Fruit fly (Drosophila melanogaster) whole organism, wandering third instar larva: ENCODE measurements around the gene REPTOR.
A peak's percentile ranks its signal among the peaks of the same experiment; 100 is the strongest.

Experiments
- Abd-B ChIP-seq: fragments of >200 bp; optimal IDR thresholded peaks from 2 replicates; lab custom pipeline; 2017; ENCODE audit warnings: missing biosample characterization, missing genetic modification characterization
- CG32264 ChIP-seq: fragments of 200-800 bp; sonication (Bioruptor generic); optimal IDR thresholded peaks from 2 replicates; lab custom pipeline; 2016; ENCODE audit warnings: missing biosample characterization, missing genetic modification characterization
- CG9705 ChIP-seq: fragments of 200-800 bp; sonication (Bioruptor generic); optimal IDR thresholded peaks from 2 replicates; lab custom pipeline; 2018; ENCODE audit warnings: missing biosample characterization, mild to moderate bottlenecking, missing genetic modification characterization
- CrebA ChIP-seq: fragments of 200-800 bp; sonication (Bioruptor generic); optimal IDR thresholded peaks from 2 replicates; lab custom pipeline; 2016; ENCODE audit warnings: missing biosample characterization, mild to moderate bottlenecking, missing genetic modification characterization, borderline replicate concordance
- Dfd ChIP-seq: fragments of >200 bp; optimal IDR thresholded peaks from 2 replicates; lab custom pipeline; 2017; ENCODE audit warnings: missing biosample characterization, missing genetic modification characterization
- Dif ChIP-seq: fragments of 200-275, 200-300 bp; sonication (Bioruptor generic); optimal IDR thresholded peaks from 2 replicates; lab custom pipeline; 2018; ENCODE audit warnings: missing biosample characterization, missing genetic modification characterization; ENCODE audit not compliant: partially characterized antibody
- GATAd ChIP-seq: sonication (Bioruptor generic); optimal IDR thresholded peaks from 2 replicates; lab custom pipeline; 2016; ENCODE audit warnings: missing biosample characterization, missing genetic modification characterization
- HLH106 ChIP-seq: fragments of 200-800 bp; optimal IDR thresholded peaks from 3 replicates; lab custom pipeline; 2019; ENCODE audit warnings: missing biosample characterization, mild to moderate bottlenecking, missing genetic modification characterization, moderate library complexity
- Hnf4 ChIP-seq: fragments of 200-800 bp; sonication (Bioruptor generic); optimal IDR thresholded peaks from 2 replicates; lab custom pipeline; 2016; ENCODE audit warnings: missing biosample characterization, mild to moderate bottlenecking, missing genetic modification characterization
- Hr78 ChIP-seq: fragments of >200 bp; optimal IDR thresholded peaks from 2 replicates; lab custom pipeline; 2017; ENCODE audit warnings: missing biosample characterization, missing genetic modification characterization
- Hr83 ChIP-seq: fragments of 200-300 bp; sonication (Bioruptor generic); optimal IDR thresholded peaks from 2 replicates; lab custom pipeline; 2016; ENCODE audit warnings: missing biosample characterization, mild to moderate bottlenecking, missing genetic modification characterization, moderate library complexity; ENCODE audit not compliant: poor library complexity, severe bottlenecking
- Jra ChIP-seq: sonication (Bioruptor generic); optimal IDR thresholded peaks from 2 replicates; lab custom pipeline; 2016; ENCODE audit warnings: missing biosample characterization, missing genetic modification characterization
- Mio ChIP-seq: sonication (Bioruptor generic); optimal IDR thresholded peaks from 2 replicates; lab custom pipeline; 2016; ENCODE audit warnings: missing biosample characterization, missing genetic modification characterization
- Myc ChIP-seq: fragments of >200 bp; optimal IDR thresholded peaks from 2 replicates; lab custom pipeline; 2017
- N ChIP-seq: fragments of >200 bp; optimal IDR thresholded peaks from 2 replicates; lab custom pipeline; 2018; ENCODE audit warnings: missing biosample characterization, missing external identifiers, missing genetic modification characterization
- OdsH ChIP-seq: fragments of 200-800 bp; sonication (Bioruptor generic); optimal IDR thresholded peaks from 2 replicates; lab custom pipeline; 2016; ENCODE audit warnings: missing biosample characterization, mild to moderate bottlenecking, missing genetic modification characterization
- Rel ChIP-seq, 2 experiments: fragments of 200-800 bp; sonication (Bioruptor generic) in 1 of 2; optimal IDR thresholded peaks; 2 replicates in 1 of 2; 3 replicates in 1 of 2; lab custom pipeline; 2016 to 2019; ENCODE audit warnings: mild to moderate bottlenecking in 2 of 2, missing biosample characterization in 2 of 2, missing genetic modification characterization in 2 of 2, moderate library complexity in 1 of 2
- Sp1 ChIP-seq: fragments of 200-800 bp; sonication (Bioruptor generic); optimal IDR thresholded peaks from 3 replicates; lab custom pipeline; 2019; ENCODE audit warnings: missing biosample characterization, mild to moderate bottlenecking, missing genetic modification characterization, moderate library complexity
- Vsx2 ChIP-seq: fragments of 200-300, 225-300 bp; sonication (Bioruptor generic); optimal IDR thresholded peaks from 2 replicates; lab custom pipeline; 2018; ENCODE audit warnings: missing biosample characterization, missing genetic modification characterization; ENCODE audit not compliant: partially characterized antibody
- br ChIP-seq: fragments of 200-800 bp; sonication (Bioruptor generic); optimal IDR thresholded peaks from 2 replicates; lab custom pipeline; 2016; ENCODE audit warnings: missing biosample characterization, missing genetic modification characterization
- brk ChIP-seq: fragments of 200-800 bp; sonication (Bioruptor generic); optimal IDR thresholded peaks from 2 replicates; lab custom pipeline; 2016; ENCODE audit warnings: missing biosample characterization, mild to moderate bottlenecking, missing genetic modification characterization
- dl ChIP-seq, 2 experiments: fragments of 175-275, 200-275 bp in 1 of 2; fragments of 200-275 bp in 1 of 2; sonication (Bioruptor generic); optimal IDR thresholded peaks; lab custom pipeline; 2018; ENCODE audit warnings: mild to moderate bottlenecking in 2 of 2, missing biosample characterization in 2 of 2, missing genetic modification characterization in 2 of 2, moderate library complexity in 2 of 2; ENCODE audit not compliant: partially characterized antibody in 2 of 2, insufficient read depth in 1 of 2
- dmrt93B ChIP-seq: fragments of 200-800 bp; sonication (Bioruptor generic); optimal IDR thresholded peaks from 2 replicates; lab custom pipeline; 2018; ENCODE audit warnings: missing biosample characterization, mild to moderate bottlenecking, missing genetic modification characterization
- dsf ChIP-seq: sonication (Bioruptor generic); optimal IDR thresholded peaks from 2 replicates; lab custom pipeline; 2016; ENCODE audit warnings: missing biosample characterization, missing genetic modification characterization, borderline replicate concordance
- ey ChIP-seq: fragments of 200-800 bp; sonication (Bioruptor generic); optimal IDR thresholded peaks from 2 replicates; lab custom pipeline; 2016; ENCODE audit warnings: missing biosample characterization, missing genetic modification characterization
- foxo ChIP-seq, 2 experiments: fragments of 200-800 bp; sonication (Bioruptor generic); optimal IDR thresholded peaks; 2 replicates in 1 of 2; 3 replicates in 1 of 2; lab custom pipeline; 2016 to 2017; ENCODE audit warnings: missing biosample characterization in 2 of 2, missing genetic modification characterization in 2 of 2
- fru ChIP-seq: fragments of 200-800 bp; sonication (Bioruptor generic); optimal IDR thresholded peaks from 3 replicates; lab custom pipeline; 2016; ENCODE audit warnings: missing biosample characterization, mild to moderate bottlenecking, missing genetic modification characterization
- h ChIP-seq: fragments of 200-800 bp; sonication (Bioruptor generic); optimal IDR thresholded peaks from 3 replicates; lab custom pipeline; 2016; ENCODE audit warnings: missing biosample characterization, mild to moderate bottlenecking, missing genetic modification characterization
- jim ChIP-seq: fragments of 175-275, 200-325 bp; sonication (Bioruptor generic); optimal IDR thresholded peaks from 2 replicates; lab custom pipeline; 2016; ENCODE audit warnings: missing biosample characterization, mild to moderate bottlenecking, missing genetic modification characterization
- lola ChIP-seq: fragments of >200 bp; optimal IDR thresholded peaks from 2 replicates; lab custom pipeline; 2017; ENCODE audit warnings: missing biosample characterization, missing genetic modification characterization
- pan ChIP-seq: fragments of >200 bp; optimal IDR thresholded peaks from 2 replicates; lab custom pipeline; 2017
- psq ChIP-seq: fragments of 200-800 bp; sonication (Bioruptor generic); optimal IDR thresholded peaks from 3 replicates; lab custom pipeline; 2017; ENCODE audit warnings: missing biosample characterization, mild to moderate bottlenecking, missing genetic modification characterization, moderate library complexity
- rgr ChIP-seq: fragments of 200-800 bp; sonication (Bioruptor generic); optimal IDR thresholded peaks from 3 replicates; lab custom pipeline; 2016; ENCODE audit warnings: missing biosample characterization, mild to moderate bottlenecking, missing genetic modification characterization
- sage ChIP-seq: fragments of 200-800 bp; sonication (Bioruptor generic); optimal IDR thresholded peaks from 2 replicates; lab custom pipeline; 2016; ENCODE audit warnings: missing biosample characterization, mild to moderate bottlenecking, missing genetic modification characterization
- sv ChIP-seq: fragments of 200-800 bp; sonication (Bioruptor generic); optimal IDR thresholded peaks from 3 replicates; lab custom pipeline; 2016; ENCODE audit warnings: missing biosample characterization, missing genetic modification characterization
- tai ChIP-seq: sonication (Bioruptor generic); optimal IDR thresholded peaks from 2 replicates; lab custom pipeline; 2016; ENCODE audit warnings: missing biosample characterization, missing genetic modification characterization
- usp ChIP-seq: fragments of >200 bp; optimal IDR thresholded peaks from 2 replicates; lab custom pipeline; 2017; ENCODE audit warnings: missing biosample characterization, missing genetic modification characterization
- woc ChIP-seq: sonication (Bioruptor generic); optimal IDR thresholded peaks from 2 replicates; lab custom pipeline; 2016; ENCODE audit warnings: missing biosample characterization, mild to moderate bottlenecking, missing genetic modification characterization

The REPTOR gene

DNA sequence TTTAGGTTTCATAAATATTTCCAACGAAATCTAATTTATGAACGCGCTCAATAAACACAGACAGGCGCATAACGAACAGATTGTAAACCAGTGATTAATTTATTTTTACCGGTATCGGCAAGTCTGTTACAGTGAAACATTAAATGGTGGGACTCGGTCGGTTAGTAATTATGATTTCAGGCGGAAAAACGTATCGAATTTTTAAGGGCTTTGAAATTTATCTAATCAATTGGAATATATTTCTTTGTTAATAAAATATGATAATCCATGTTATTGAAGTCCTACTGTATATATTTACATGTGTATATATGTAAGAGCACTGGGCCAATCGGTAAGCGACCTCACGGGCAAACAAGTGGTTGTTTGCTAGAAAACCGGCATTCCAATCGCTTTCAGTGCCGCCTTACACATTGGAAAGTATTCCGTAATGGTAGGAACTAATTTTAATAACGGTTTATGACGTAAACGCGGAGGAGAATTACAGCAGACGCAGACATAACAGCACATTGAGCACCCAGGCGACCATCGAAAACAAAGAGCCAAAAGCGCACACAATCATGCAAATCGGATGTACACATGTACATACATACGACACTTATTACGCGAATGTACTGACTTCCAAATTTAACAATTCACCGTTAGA lies 39.5 kb downstream of the REPTOR start:
- TF ChIP-seq brk (GFP tag; lab: Kevin White, UChicago), result no peak
- TF ChIP-seq jim, result no peak
- TF ChIP-seq CG32264, result peak; percentile 69
- TF ChIP-seq Jra (GFP tag; lab: Kevin White, UChicago), result peak; percentile 85
- no peak for TF ChIP-seq usp (GFP tag; lab: Kevin White, UChicago)
- no peak for TF ChIP-seq CrebA
- peak; percentile 74 for TF ChIP-seq dsf (GFP tag; lab: Kevin White, UChicago)
- TF ChIP-seq Dif (GFP tag; lab: Kevin White, UChicago), result no peak
- TF ChIP-seq dl (GFP tag; optimal IDR thresholded peaks at IDR 0.05; lab: Kevin White, UChicago; ENCODE audit: insufficient read depth in 1 of 2, partially characterized antibody in 2 of 2), result no peak
- TF ChIP-seq Sp1 (GFP tag; lab: Kevin White, UChicago), result peak; percentile 95
- TF ChIP-seq psq (GFP tag; lab: Kevin White, UChicago), result peak; percentile 90
- TF ChIP-seq foxo (GFP tag; optimal IDR thresholded peaks at IDR 0.05; lab: Kevin White, UChicago), result peak in 1 of 2 experiments; percentile 85
- TF ChIP-seq sage, result peak; percentile 92
- peak; percentile 96 for TF ChIP-seq ey (GFP tag; lab: Kevin White, UChicago)
- no peak for TF ChIP-seq tai (GFP tag; lab: Kevin White, UChicago)
- TF ChIP-seq N, result no peak
- no peak for TF ChIP-seq lola (GFP tag; lab: Kevin White, UChicago)
- TF ChIP-seq br (GFP tag; lab: Kevin White, UChicago), result peak; percentile 92
- TF ChIP-seq dmrt93B, result peak; percentile 87
- peak; percentile 98 for TF ChIP-seq h (GFP tag; lab: Kevin White, UChicago)
- peak; percentile 89 for TF ChIP-seq Mio
- TF ChIP-seq Abd-B (GFP tag; lab: Kevin White, UChicago), result no peak
- peak; percentile 84 for TF ChIP-seq woc (GFP tag; lab: Kevin White, UChicago)
- no peak for TF ChIP-seq Hr78
- TF ChIP-seq Rel (GFP tag; optimal IDR thresholded peaks at IDR 0.05; lab: Kevin White, UChicago), result peak; percentile 34
- TF ChIP-seq Rel (tag; optimal IDR thresholded peaks at IDR 0.05; lab: Kevin White, UChicago), result peak; percentile 78
- peak; percentile 97 for TF ChIP-seq rgr (GFP tag; lab: Kevin White, UChicago)
- TF ChIP-seq OdsH, result peak; percentile 97
- peak; percentile 94 for TF ChIP-seq HLH106 (tag; lab: Kevin White, UChicago)
- peak; percentile 87 for TF ChIP-seq CG9705 (GFP tag; lab: Kevin White, UChicago)
- peak; percentile 92 for TF ChIP-seq sv (GFP tag; lab: Kevin White, UChicago)
- TF ChIP-seq fru (GFP tag; lab: Kevin White, UChicago), result peak; percentile 93
- TF ChIP-seq Hnf4 (GFP tag; lab: Kevin White, UChicago), result peak; percentile 93
- peak; percentile 63 for TF ChIP-seq Hr83 (GFP tag; lab: Kevin White, UChicago)
- TF ChIP-seq GATAd, result peak; percentile 52
- TF ChIP-seq Myc, result no peak
- TF ChIP-seq Dfd (GFP tag; lab: Kevin White, UChicago), result no peak
- TF ChIP-seq pan (lab: Kevin White, UChicago), result no peak
- TF ChIP-seq Vsx2 (GFP tag; lab: Kevin White, UChicago), result no peak

DNA sequence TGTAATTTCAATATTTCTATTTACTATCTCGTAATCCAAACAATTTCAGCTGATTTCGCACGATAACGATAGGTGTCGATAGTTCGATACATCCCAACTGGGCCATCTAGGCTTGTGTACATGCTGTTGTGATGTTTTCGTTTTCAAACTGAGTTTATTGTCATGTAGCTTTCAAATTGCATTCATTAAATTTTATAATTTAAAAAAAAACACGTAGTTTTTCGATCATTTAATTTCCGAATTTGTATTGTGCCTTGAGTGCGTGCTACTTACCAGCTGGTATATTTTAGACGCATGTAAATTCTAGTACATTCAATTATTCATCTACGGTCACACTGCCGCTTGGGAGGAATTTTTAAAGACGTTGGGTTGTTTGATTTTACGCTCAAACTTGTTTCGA lies 52.3 kb downstream of the REPTOR start, which contains the start of the genes CG13623 and ana1:
Gene CG13623 (minus strand): TSS at position 231 of the 400 bp plus-strand sequence.
Gene ana1 (plus strand): TSS at position 249 of the 400 bp plus-strand sequence.
- no peak for TF ChIP-seq psq (GFP tag; lab: Kevin White, UChicago)
- TF ChIP-seq OdsH, result no peak
- TF ChIP-seq HLH106 (tag; lab: Kevin White, UChicago), result no peak

DNA sequence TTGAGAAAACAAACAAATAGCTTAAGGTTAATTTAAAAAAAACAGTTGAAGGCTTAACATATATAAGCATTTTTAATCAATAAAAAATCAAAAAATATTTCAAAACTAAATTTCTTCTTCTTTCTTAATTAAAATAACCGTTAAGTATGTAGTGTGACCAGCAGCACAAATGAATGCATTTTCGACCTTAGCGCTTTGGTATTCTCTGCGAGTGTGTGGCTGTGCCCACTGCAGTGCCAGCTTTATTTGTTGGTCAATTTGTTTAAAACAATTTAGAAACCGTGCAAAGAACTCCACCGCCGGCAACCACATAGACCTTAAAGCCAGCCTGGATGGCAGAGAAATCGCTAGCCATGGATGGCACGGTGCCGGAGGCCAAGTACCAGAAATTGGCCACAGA lies 54.8 kb downstream of the REPTOR start, which contains the start of gene CG6607:
Gene CG6607 (plus strand): TSS at position 203 of the 400 bp plus-strand sequence.
- TF ChIP-seq Sp1 (GFP tag; lab: Kevin White, UChicago), result no peak
- TF ChIP-seq Myc, result no peak
- no peak for TF ChIP-seq GATAd
- no peak for TF ChIP-seq foxo (GFP tag; optimal IDR thresholded peaks at IDR 0.05; lab: Kevin White, UChicago)
- TF ChIP-seq OdsH, result no peak
- TF ChIP-seq CrebA, result no peak
- no peak for TF ChIP-seq br (GFP tag; lab: Kevin White, UChicago)
- no peak for TF ChIP-seq Hnf4 (GFP tag; lab: Kevin White, UChicago)
- no peak for TF ChIP-seq lola (GFP tag; lab: Kevin White, UChicago)
- TF ChIP-seq dsf (GFP tag; lab: Kevin White, UChicago), result no peak
- TF ChIP-seq sv (GFP tag; lab: Kevin White, UChicago), result no peak
- no peak for TF ChIP-seq Dfd (GFP tag; lab: Kevin White, UChicago)
- TF ChIP-seq sage, result no peak
- no peak for TF ChIP-seq HLH106 (tag; lab: Kevin White, UChicago)
- no peak for TF ChIP-seq pan (lab: Kevin White, UChicago)
- TF ChIP-seq dl (GFP tag; optimal IDR thresholded peaks at IDR 0.05; lab: Kevin White, UChicago; ENCODE audit: insufficient read depth in 1 of 2, partially characterized antibody in 2 of 2), result no peak
- no peak for TF ChIP-seq ey (GFP tag; lab: Kevin White, UChicago)
- no peak for TF ChIP-seq Hr83 (GFP tag; lab: Kevin White, UChicago)
- TF ChIP-seq, all 38 proteins: peak for 0
